Worm (Caenorhabditis elegans) whole organism, mixed stage, embryonic: ENCODE measurements around the gene C38C5.1.

Experiments
- M03D4.4 ChIP-seq: sonication (generic microtip); optimal IDR thresholded peaks from 2 replicates; lab custom pipeline; 2017; ENCODE audit warnings: mild to moderate bottlenecking, missing genetic modification characterization, missing compliant biosample characterization
- bed-3 ChIP-seq: fragments of 200-800 bp; sonication (Bioruptor generic); optimal IDR thresholded peaks from 3 replicates; lab custom pipeline; 2018; ENCODE audit warnings: mild to moderate bottlenecking, missing genetic modification characterization, moderate library complexity, missing compliant biosample characterization
- blmp-1 ChIP-seq: fragments of 150-350 bp; optimal IDR thresholded peaks from 2 replicates; lab custom pipeline; 2014; ENCODE audit warnings: missing biosample characterization, missing genetic modification characterization
- ceh-39 ChIP-seq: fragments of 150-350 bp; optimal IDR thresholded peaks from 2 replicates; lab custom pipeline; 2014; ENCODE audit warnings: missing biosample characterization, missing genetic modification characterization
- ceh-43 ChIP-seq: fragments of 200-800 bp; sonication (Bioruptor generic); optimal IDR thresholded peaks from 2 replicates; lab custom pipeline; 2018; ENCODE audit warnings: mild to moderate bottlenecking, missing genetic modification characterization, moderate library complexity, missing compliant biosample characterization
- ceh-83 ChIP-seq: fragments of 200-800 bp; sonication (Bioruptor generic); optimal IDR thresholded peaks from 2 replicates; lab custom pipeline; 2018; ENCODE audit warnings: mild to moderate bottlenecking, missing genetic modification characterization, missing compliant biosample characterization
- ces-1 ChIP-seq: fragments of 150-350 bp; optimal IDR thresholded peaks from 2 replicates; lab custom pipeline; 2014; ENCODE audit warnings: missing biosample characterization, missing genetic modification reagents, missing genetic modification characterization
- cnd-1 ChIP-seq: fragments of 200-800 bp; sonication (Bioruptor generic); optimal IDR thresholded peaks from 2 replicates; lab custom pipeline; 2018; ENCODE audit warnings: mild to moderate bottlenecking, missing genetic modification characterization, missing compliant biosample characterization
- drap-1 ChIP-seq: fragments of 200-800 bp; sonication (Bioruptor generic); optimal IDR thresholded peaks from 3 replicates; lab custom pipeline; 2018; ENCODE audit warnings: mild to moderate bottlenecking, missing genetic modification characterization, missing compliant biosample characterization
- elt-1 ChIP-seq: sonication (generic microtip); optimal IDR thresholded peaks from 2 replicates; lab custom pipeline; 2017; ENCODE audit warnings: missing genetic modification characterization, mild to moderate bottlenecking, missing compliant biosample characterization, antibody characterized with exemption, moderate library complexity, borderline replicate concordance; ENCODE audit not compliant: insufficient read depth
- elt-3 ChIP-seq: fragments of 150-350 bp; optimal IDR thresholded peaks from 2 replicates; lab custom pipeline; 2014; ENCODE audit warnings: missing biosample characterization, missing genetic modification characterization
- flh-1 ChIP-seq: fragments of 200-800 bp; sonication (Bioruptor generic); optimal IDR thresholded peaks from 2 replicates; lab custom pipeline; 2018; ENCODE audit warnings: mild to moderate bottlenecking, missing genetic modification characterization, moderate library complexity, missing compliant biosample characterization
- ham-2 ChIP-seq: fragments of 200-800 bp; sonication (Bioruptor generic); optimal IDR thresholded peaks from 2 replicates; lab custom pipeline; 2018; ENCODE audit warnings: mild to moderate bottlenecking, missing genetic modification characterization, missing compliant biosample characterization
- hlh-1 ChIP-seq: fragments of 150-350 bp; optimal IDR thresholded peaks from 2 replicates; lab custom pipeline; 2014; ENCODE audit warnings: missing biosample characterization, missing genetic modification reagents, missing genetic modification characterization
- lin-13 ChIP-seq: fragments of 150-350 bp; optimal IDR thresholded peaks from 2 replicates; lab custom pipeline; 2014; ENCODE audit warnings: missing biosample characterization, missing genetic modification characterization
- lin-32 ChIP-seq: fragments of 200-800 bp; sonication (Bioruptor generic); optimal IDR thresholded peaks from 2 replicates; lab custom pipeline; 2018; ENCODE audit warnings: mild to moderate bottlenecking, missing genetic modification characterization, missing compliant biosample characterization
- lsy-2 ChIP-seq: fragments of 150-350 bp; optimal IDR thresholded peaks from 2 replicates; lab custom pipeline; 2014; ENCODE audit warnings: missing biosample characterization, missing genetic modification characterization
- mab-5 ChIP-seq: fragments of 150-350 bp; optimal IDR thresholded peaks from 2 replicates; lab custom pipeline; 2014; ENCODE audit warnings: missing biosample characterization, missing genetic modification characterization
- mep-1 ChIP-seq: fragments of 150-350 bp; optimal IDR thresholded peaks from 2 replicates; lab custom pipeline; 2017; ENCODE audit warnings: missing biosample characterization, missing genetic modification reagents, missing genetic modification characterization, inconsistent platforms
- mls-2 ChIP-seq: sonication (generic microtip); optimal IDR thresholded peaks from 2 replicates; lab custom pipeline; 2016; ENCODE audit warnings: mild to moderate bottlenecking, missing genetic modification characterization, moderate library complexity, missing compliant biosample characterization
- nhr-12 ChIP-seq: fragments of 150-350 bp; optimal IDR thresholded peaks from 2 replicates; lab custom pipeline; 2014; ENCODE audit warnings: missing biosample characterization, missing genetic modification characterization
- nhr-2 ChIP-seq: fragments of 150-350 bp; optimal IDR thresholded peaks from 2 replicates; lab custom pipeline; 2014; ENCODE audit warnings: missing biosample characterization, missing genetic modification characterization
- nhr-237 ChIP-seq: fragments of 150-350 bp; optimal IDR thresholded peaks from 2 replicates; lab custom pipeline; 2014; ENCODE audit warnings: missing biosample characterization, missing genetic modification characterization
- nhr-28 ChIP-seq: fragments of 150-350 bp; optimal IDR thresholded peaks from 2 replicates; lab custom pipeline; 2014; ENCODE audit warnings: missing biosample characterization, missing genetic modification characterization
- nhr-76 ChIP-seq: sonication (generic microtip); optimal IDR thresholded peaks from 2 replicates; lab custom pipeline; 2017; ENCODE audit warnings: missing biosample characterization, missing genetic modification characterization
- pha-4 ChIP-seq: fragments of 150-350 bp; optimal IDR thresholded peaks from 2 replicates; lab custom pipeline; 2018; ENCODE audit warnings: missing biosample characterization, missing genetic modification reagents, missing genetic modification characterization
- sem-2 ChIP-seq: fragments of 200-800 bp; sonication (Bioruptor generic); optimal IDR thresholded peaks from 2 replicates; lab custom pipeline; 2018; ENCODE audit warnings: mild to moderate bottlenecking, missing genetic modification characterization, missing compliant biosample characterization
- snpc-4 ChIP-seq: fragments of 150-350 bp; optimal IDR thresholded peaks from 2 replicates; lab custom pipeline; 2014; ENCODE audit warnings: missing biosample characterization, missing genetic modification characterization
- sptf-1 ChIP-seq: sonication (generic microtip); optimal IDR thresholded peaks from 2 replicates; lab custom pipeline; 2017; ENCODE audit warnings: mild to moderate bottlenecking, missing genetic modification characterization, moderate library complexity, missing compliant biosample characterization
- tbx-8 ChIP-seq: fragments of 200-800 bp; sonication (Bioruptor generic); optimal IDR thresholded peaks from 2 replicates; lab custom pipeline; 2018; ENCODE audit warnings: mild to moderate bottlenecking, missing genetic modification characterization, moderate library complexity, missing compliant biosample characterization
- unc-120 ChIP-seq: sonication (generic microtip); optimal IDR thresholded peaks from 2 replicates; lab custom pipeline; 2017; ENCODE audit warnings: missing genetic modification characterization, missing compliant biosample characterization; ENCODE audit not compliant: poor library complexity, severe bottlenecking
- unc-39 ChIP-seq: fragments of 150-350 bp; optimal IDR thresholded peaks from 2 replicates; lab custom pipeline; 2014; ENCODE audit warnings: missing biosample characterization, missing genetic modification characterization
- unc-62 ChIP-seq: fragments of 150-350 bp; optimal IDR thresholded peaks from 2 replicates; lab custom pipeline; 2014; ENCODE audit warnings: missing biosample characterization, missing genetic modification reagents, missing genetic modification characterization
- zip-8 ChIP-seq: fragments of 150-350 bp; optimal IDR thresholded peaks from 2 replicates; lab custom pipeline; 2014; ENCODE audit warnings: missing biosample characterization, missing genetic modification characterization
- ztf-11 ChIP-seq: fragments of 150-350 bp; optimal IDR thresholded peaks from 2 replicates; lab custom pipeline; 2014; ENCODE audit warnings: missing biosample characterization, missing genetic modification characterization

C38C5.1 gene

DNA sequence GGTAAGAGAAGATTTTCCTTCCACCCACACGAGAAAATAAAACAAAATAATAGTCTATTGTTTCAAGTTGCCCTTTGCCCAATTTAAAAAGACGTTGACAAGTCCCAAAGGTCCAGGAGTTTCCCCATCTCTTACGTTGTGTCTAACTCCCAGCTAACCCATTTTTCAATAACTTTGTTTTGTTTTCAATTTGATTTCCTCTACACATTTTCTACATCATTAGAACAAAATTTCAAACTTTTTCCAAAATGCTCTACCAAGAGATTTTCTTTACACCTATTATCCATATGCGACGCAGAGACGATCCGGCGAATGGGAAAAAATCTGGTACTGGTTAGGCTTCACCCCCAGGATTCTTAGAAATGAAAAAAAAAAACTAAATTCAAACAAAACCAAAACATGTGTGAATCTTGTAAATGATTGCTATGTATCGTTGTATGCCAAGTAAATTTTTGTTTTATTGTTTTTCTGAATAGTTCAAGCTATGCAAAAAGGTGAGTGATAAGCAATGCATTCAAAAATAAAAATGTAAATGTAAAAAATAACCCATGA, 21.9 kb downstream of the C38C5.1 start:
- TF ChIP-seq elt-3 = no peak
- TF ChIP-seq ces-1 (GFP tag; lab: Kevin White, UChicago) = peak; percentile 75

DNA sequence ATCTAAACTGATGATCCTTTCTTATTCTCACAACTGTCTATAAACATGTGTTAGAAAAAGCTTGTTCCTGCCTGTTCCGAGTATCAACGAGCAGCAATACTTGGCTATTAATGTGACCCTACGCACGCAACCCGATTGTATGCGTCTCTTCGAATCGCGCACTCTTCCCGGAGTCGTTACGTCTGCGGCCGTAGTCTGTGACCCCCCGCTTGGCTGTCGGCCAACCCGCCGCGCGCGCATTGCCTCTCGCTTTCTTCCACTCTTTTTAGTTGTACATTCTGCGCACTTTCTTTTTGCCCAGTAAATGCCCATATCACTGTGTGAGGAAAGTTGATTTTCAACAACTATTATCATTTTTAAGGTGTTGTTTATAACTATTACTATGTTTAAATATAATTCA, 34.0 kb downstream of the C38C5.1 start:
- no peak for TF ChIP-seq sem-2 (GFP tag; lab: Kevin White, UChicago)
- TF ChIP-seq unc-62 (GFP tag; lab: Kevin White, UChicago) = no peak
- no peak for TF ChIP-seq ceh-39 (tag; lab: Kevin White, UChicago)
- peak; percentile 56 for TF ChIP-seq mls-2 (tag; lab: Kevin White, UChicago)
- TF ChIP-seq tbx-8 (GFP tag; lab: Kevin White, UChicago) = peak; percentile 4
- TF ChIP-seq elt-1 (tag; lab: Kevin White, UChicago) = no peak
- TF ChIP-seq hlh-1 (tag; lab: Kevin White, UChicago) = no peak
- no peak for TF ChIP-seq sptf-1 (tag; lab: Kevin White, UChicago)
- TF ChIP-seq ceh-83 (GFP tag; lab: Kevin White, UChicago) = peak; percentile 39
- TF ChIP-seq ces-1 (GFP tag; lab: Kevin White, UChicago) = peak; percentile 20
- TF ChIP-seq nhr-28 (tag; lab: Kevin White, UChicago) = no peak
- no peak for TF ChIP-seq blmp-1 (tag; lab: Kevin White, UChicago)
- TF ChIP-seq M03D4.4 = peak; percentile 27
- TF ChIP-seq nhr-2 (tag; lab: Kevin White, UChicago) = no peak
- no peak for TF ChIP-seq nhr-76 (tag; lab: Kevin White, UChicago)
- no peak for TF ChIP-seq lin-13 (tag; lab: Kevin White, UChicago)
- no peak for TF ChIP-seq nhr-12 (tag; lab: Kevin White, UChicago)
- no peak for TF ChIP-seq drap-1 (GFP tag; lab: Kevin White, UChicago)
- no peak for TF ChIP-seq ceh-43 (GFP tag; lab: Kevin White, UChicago)
- TF ChIP-seq snpc-4 (tag; lab: Kevin White, UChicago) = no peak
- TF ChIP-seq lin-32 (GFP tag; lab: Kevin White, UChicago) = no peak
- peak; percentile 33 for TF ChIP-seq pha-4
- peak; percentile 24 for TF ChIP-seq mep-1
- TF ChIP-seq zip-8 = no peak
- TF ChIP-seq ham-2 (GFP tag; lab: Kevin White, UChicago) = peak; percentile 95
- no peak for TF ChIP-seq lsy-2
- TF ChIP-seq unc-120 (tag; lab: Kevin White, UChicago) = peak; percentile 49
- no peak for TF ChIP-seq elt-3
- peak; percentile 21 for TF ChIP-seq cnd-1 (tag; lab: Kevin White, UChicago)
- TF ChIP-seq bed-3 (GFP tag; lab: Kevin White, UChicago) = no peak
- no peak for TF ChIP-seq unc-39 (tag; lab: Kevin White, UChicago)
- no peak for TF ChIP-seq mab-5 (tag; lab: Kevin White, UChicago)
- TF ChIP-seq ztf-11 (tag; lab: Kevin White, UChicago) = no peak
- TF ChIP-seq flh-1 (GFP tag; lab: Kevin White, UChicago) = no peak
- no peak for TF ChIP-seq nhr-237 (tag; lab: Kevin White, UChicago)
- TF ChIP-seq, all 35 proteins: peak for 10

ce11 chrX:5592517-5593183, 34.8 kb downstream of the C38C5.1 start, which contains the start of gene unc-97:
TSS of gene unc-97 (plus strand) at chrX:5593133.
- no peak for TF ChIP-seq mls-2 (tag; lab: Kevin White, UChicago)
- TF ChIP-seq lin-32 (GFP tag; lab: Kevin White, UChicago) = no peak
- TF ChIP-seq blmp-1 (tag; lab: Kevin White, UChicago) = no peak
- TF ChIP-seq flh-1 (GFP tag; lab: Kevin White, UChicago) = no peak
- no peak for TF ChIP-seq sem-2 (GFP tag; lab: Kevin White, UChicago)
- no peak for TF ChIP-seq mab-5 (tag; lab: Kevin White, UChicago)
- TF ChIP-seq ztf-11 (tag; lab: Kevin White, UChicago) = no peak
- no peak for TF ChIP-seq elt-3
- no peak for TF ChIP-seq sptf-1 (tag; lab: Kevin White, UChicago)
- peak; percentile 68 for TF ChIP-seq unc-62 (GFP tag; lab: Kevin White, UChicago)
- no peak for TF ChIP-seq nhr-237 (tag; lab: Kevin White, UChicago)
- no peak for TF ChIP-seq drap-1 (GFP tag; lab: Kevin White, UChicago)
- TF ChIP-seq hlh-1 (tag; lab: Kevin White, UChicago) = peak; percentile 86
- TF ChIP-seq nhr-2 (tag; lab: Kevin White, UChicago) = no peak
- peak; percentile 49 for TF ChIP-seq unc-120 (tag; lab: Kevin White, UChicago)
- TF ChIP-seq, all 35 proteins: peak for 3
